Fruit fly (Drosophila melanogaster) whole organism, adult: ENCODE data around the gene Spt20.

Source experiments
- CG1620 ChIP-seq: fragments of 200-800 bp; sonication (Bioruptor generic); optimal IDR thresholded peaks from 2 replicates; lab custom pipeline; 2016; ENCODE audit warnings: missing biosample characterization, missing genetic modification characterization
- cic ChIP-seq: fragments of 200-800 bp; sonication (Bioruptor generic); optimal IDR thresholded peaks from 2 replicates; lab custom pipeline; 2017; ENCODE audit warnings: missing biosample characterization, mild to moderate bottlenecking, missing genetic modification characterization, moderate library complexity
- ovo ChIP-seq: fragments of 200-800 bp; sonication (Bioruptor generic); optimal IDR thresholded peaks from 2 replicates; lab custom pipeline; 2016; ENCODE audit warnings: missing biosample characterization, missing genetic modification characterization

dm6 chr3L:13519555-13520284 is 17.2 kb downstream of the Spt20 start, which contains the start of gene CG10710:
- TF ChIP-seq cic (GFP tag; lab: Kevin White, UChicago), result no peak
- no peak for TF ChIP-seq ovo (GFP tag; lab: Kevin White, UChicago)
- no peak for TF ChIP-seq CG1620
